Worm (Caenorhabditis elegans) whole organism, L4 larva: ENCODE measurements around the gene R07E3.6.

Experiments
- F49E8.2 ChIP-seq: sonication (generic microtip); optimal IDR thresholded peaks from 2 replicates; lab custom pipeline; 2016; ENCODE audit warnings: missing compliant biosample characterization, mild to moderate bottlenecking, missing genetic modification characterization, borderline replicate concordance
- T20F7.1 ChIP-seq: fragments of 200-800 bp; sonication (Bioruptor generic); optimal IDR thresholded peaks from 2 replicates; lab custom pipeline; 2018; ENCODE audit warnings: mild to moderate bottlenecking, missing genetic modification characterization, missing compliant biosample characterization
- T26A8.4 ChIP-seq: fragments of 200-800 bp; sonication (Bioruptor generic); IDR thresholded peaks from 2 replicates; pipeline ENCODE4 v1.3.6; 2022; ENCODE audit warnings: missing genetic modification characterization, missing compliant biosample characterization
- Y5F2A.4 ChIP-seq: fragments of 200-800 bp; sonication (Bioruptor generic); optimal IDR thresholded peaks from 2 replicates; lab custom pipeline; 2018; ENCODE audit warnings: mild to moderate bottlenecking, missing genetic modification characterization, missing compliant biosample characterization
- Y75B8A.6 ChIP-seq: fragments of 200-800 bp; sonication (Bioruptor generic); IDR thresholded peaks from 2 replicates; pipeline ENCODE4 v1.3.6; 2022; ENCODE audit warnings: missing genetic modification reagents, missing genetic modification characterization, missing compliant biosample characterization
- aha-1 ChIP-seq: fragments of 150-350 bp; peaks from one replicate; lab custom pipeline; 2014; ENCODE audit warnings: missing biosample characterization, missing genetic modification characterization
- ceh-32 ChIP-seq: sonication (generic microtip); optimal IDR thresholded peaks from 2 replicates; lab custom pipeline; 2016; ENCODE audit warnings: mild to moderate bottlenecking, missing genetic modification characterization, missing compliant biosample characterization; ENCODE audit not compliant: poor library complexity
- ceh-44 ChIP-seq: fragments of 200-800 bp; sonication (Bioruptor generic); IDR thresholded peaks from 2 replicates; pipeline ENCODE4 v1.3.6; 2022; ENCODE audit warnings: missing genetic modification reagents, missing genetic modification characterization, missing compliant biosample characterization
- ceh-62 ChIP-seq: sonication (generic microtip); optimal IDR thresholded peaks from 2 replicates; lab custom pipeline; 2017; ENCODE audit warnings: missing biosample characterization, missing genetic modification characterization
- cey-2 ChIP-seq: sonication (generic microtip); optimal IDR thresholded peaks from 3 replicates; lab custom pipeline; 2017; ENCODE audit warnings: missing genetic modification characterization, mild to moderate bottlenecking, missing compliant biosample characterization, antibody characterized with exemption, borderline replicate concordance; ENCODE audit not compliant: insufficient read depth
- ctbp-1 ChIP-seq: fragments of 200-800 bp; sonication (Bioruptor generic); IDR thresholded peaks from 2 replicates; pipeline ENCODE4 v1.3.6; 2022; ENCODE audit warnings: missing genetic modification reagents, missing genetic modification characterization, missing compliant biosample characterization
- daf-16 ChIP-seq, 3 experiments: sonication (generic microtip); optimal IDR thresholded peaks; 2 replicates each; lab custom pipeline; 2016 to 2017; ENCODE audit warnings: missing genetic modification characterization in 3 of 3, missing genetic modification reagents in 3 of 3, mild to moderate bottlenecking in 2 of 3, missing compliant biosample characterization in 2 of 3, missing biosample characterization in 1 of 3, moderate library complexity in 1 of 3
- daf-8 ChIP-seq: fragments of 200-800 bp; sonication (Bioruptor generic); IDR thresholded peaks from 2 replicates; pipeline ENCODE4 v1.3.6; 2022; ENCODE audit warnings: missing genetic modification characterization, missing compliant biosample characterization
- dmd-6 ChIP-seq: fragments of 200-800 bp; sonication (Bioruptor generic); IDR thresholded peaks from 2 replicates; pipeline ENCODE4 v1.3.6; 2022; ENCODE audit warnings: missing genetic modification reagents, missing genetic modification characterization, missing compliant biosample characterization
- dmd-9 ChIP-seq: fragments of 200-800 bp; sonication (Bioruptor generic); IDR thresholded peaks from 2 replicates; pipeline ENCODE4 v1.3.6; 2022; ENCODE audit warnings: missing genetic modification reagents, missing genetic modification characterization, missing compliant biosample characterization
- dpl-1 ChIP-seq: fragments of 150-350 bp; optimal IDR thresholded peaks from 2 replicates; lab custom pipeline; 2014; ENCODE audit warnings: missing biosample characterization, missing genetic modification reagents, missing genetic modification characterization
- fkh-10 ChIP-seq: fragments of 150-350 bp; optimal IDR thresholded peaks from 2 replicates; lab custom pipeline; 2014; ENCODE audit warnings: missing biosample characterization, missing genetic modification reagents, missing genetic modification characterization
- fos-1 ChIP-seq: fragments of 150-350 bp; optimal IDR thresholded peaks from 2 replicates; lab custom pipeline; 2014; ENCODE audit warnings: missing biosample characterization, missing genetic modification characterization
- gei-8 ChIP-seq: fragments of 200-800 bp; sonication (Bioruptor generic); optimal IDR thresholded peaks from 2 replicates; lab custom pipeline; 2018; ENCODE audit warnings: mild to moderate bottlenecking, missing genetic modification characterization, missing compliant biosample characterization
- hlh-11 ChIP-seq: fragments of 200-800 bp; sonication (Bioruptor generic); optimal IDR thresholded peaks from 2 replicates; lab custom pipeline; 2018; ENCODE audit warnings: mild to moderate bottlenecking, missing genetic modification characterization, missing compliant biosample characterization
- hlh-30 ChIP-seq: sonication (generic microtip); optimal IDR thresholded peaks from 2 replicates; lab custom pipeline; 2017; ENCODE audit warnings: antibody characterized with exemption, mild to moderate bottlenecking, missing genetic modification characterization, missing compliant biosample characterization; ENCODE audit not compliant: insufficient read depth
- hmg-1.1 ChIP-seq: fragments of 200-800 bp; sonication (Bioruptor generic); IDR thresholded peaks from 2 replicates; pipeline ENCODE4 v1.3.6; 2022; ENCODE audit warnings: missing genetic modification reagents, missing genetic modification characterization, missing compliant biosample characterization
- lin-13 ChIP-seq: fragments of 150-350 bp; optimal IDR thresholded peaks from 2 replicates; lab custom pipeline; 2014; ENCODE audit warnings: missing biosample characterization, missing genetic modification reagents, missing genetic modification characterization
- lin-29 ChIP-seq: fragments of 200-800 bp; sonication (Bioruptor generic); IDR thresholded peaks from 2 replicates; pipeline ENCODE4 v1.3.6; 2022; ENCODE audit warnings: missing genetic modification reagents, missing genetic modification characterization, missing compliant biosample characterization
- madf-9 ChIP-seq: fragments of 200-800 bp; sonication (Bioruptor generic); conservative IDR thresholded peaks from 2 replicates; pipeline ENCODE4 v1.3.6; 2022; ENCODE audit warnings: missing genetic modification reagents, missing genetic modification characterization, missing compliant biosample characterization
- mdl-1 ChIP-seq, 2 experiments: fragments of 150-350 bp in 1 of 2; sonication (generic microtip) in 1 of 2; optimal IDR thresholded peaks; 2 replicates each; lab custom pipeline; 2014 to 2017; ENCODE audit warnings: missing biosample characterization in 2 of 2, missing genetic modification characterization in 2 of 2
- mdt-29 ChIP-seq: fragments of 200-800 bp; sonication (Bioruptor generic); IDR thresholded peaks from 2 replicates; pipeline ENCODE4 v1.3.6; 2022; ENCODE audit warnings: missing genetic modification reagents, missing genetic modification characterization, missing compliant biosample characterization
- mep-1 ChIP-seq: fragments of 150-350 bp; sonication (generic microtip); optimal IDR thresholded peaks from 3 replicates; lab custom pipeline; 2014; ENCODE audit warnings: missing biosample characterization, missing genetic modification characterization
- mes-2 ChIP-seq: sonication (generic microtip); optimal IDR thresholded peaks from 2 replicates; lab custom pipeline; 2016; ENCODE audit warnings: missing genotype, mild to moderate bottlenecking, missing genetic modification characterization, missing compliant biosample characterization; ENCODE audit not compliant: poor library complexity, severe bottlenecking
- nhr-25 ChIP-seq: sonication (generic microtip); optimal IDR thresholded peaks from 2 replicates; lab custom pipeline; 2017; ENCODE audit warnings: missing genetic modification characterization, mild to moderate bottlenecking, missing compliant biosample characterization, antibody characterized with exemption, moderate library complexity, borderline replicate concordance; ENCODE audit not compliant: insufficient read depth
- nhr-28 ChIP-seq: fragments of 150-350 bp; optimal IDR thresholded peaks from 2 replicates; lab custom pipeline; 2014; ENCODE audit warnings: missing biosample characterization, missing genetic modification characterization
- php-3 ChIP-seq: fragments of 200-800 bp; sonication (Bioruptor generic); IDR thresholded peaks from 2 replicates; pipeline ENCODE4 v1.3.6; 2022; ENCODE audit warnings: missing genetic modification reagents, missing genetic modification characterization, missing compliant biosample characterization
- pqm-1 ChIP-seq: sonication (generic microtip); optimal IDR thresholded peaks from 2 replicates; lab custom pipeline; 2017; ENCODE audit warnings: missing biosample characterization, missing genetic modification characterization
- set-16 ChIP-seq: fragments of 200-800 bp; sonication (Bioruptor generic); IDR thresholded peaks from 2 replicates; pipeline ENCODE4 v1.3.6; 2022; ENCODE audit warnings: missing genetic modification reagents, missing genetic modification characterization, missing compliant biosample characterization
- skn-1 ChIP-seq: fragments of 150-350 bp; optimal IDR thresholded peaks from 2 replicates; lab custom pipeline; 2014; ENCODE audit warnings: missing biosample characterization, missing genetic modification characterization
- spr-3 ChIP-seq: fragments of 200-800 bp; sonication (Bioruptor generic); optimal IDR thresholded peaks from 2 replicates; lab custom pipeline; 2018; ENCODE audit warnings: mild to moderate bottlenecking, missing genetic modification characterization, missing compliant biosample characterization
- tag-97 ChIP-seq: fragments of 200-800 bp; sonication (Bioruptor generic); IDR thresholded peaks from 2 replicates; pipeline ENCODE4 v1.3.6; 2022; ENCODE audit warnings: missing genetic modification characterization, missing compliant biosample characterization
- unc-62 ChIP-seq, 3 experiments: fragments of 150-350 bp in 1 of 3; sonication (generic microtip); optimal IDR thresholded peaks in 2 of 3; peaks in 1 of 3; 1 replicate in 1 of 3; 2 replicates in 2 of 3; lab custom pipeline; 2014 to 2017; ENCODE audit warnings: missing biosample characterization in 3 of 3, missing genetic modification characterization in 3 of 3, missing genetic modification reagents in 3 of 3, missing genotype in 1 of 3
- zip-11 ChIP-seq: fragments of 200-800 bp; sonication (Bioruptor generic); IDR thresholded peaks from 2 replicates; pipeline ENCODE4 v1.3.6; 2022; ENCODE audit warnings: missing genetic modification characterization, missing compliant biosample characterization
- ztf-7 ChIP-seq: fragments of 150-350 bp; optimal IDR thresholded peaks from 2 replicates; lab custom pipeline; 2014; ENCODE audit warnings: missing biosample characterization, missing genetic modification characterization

The R07E3.6 gene

DNA sequence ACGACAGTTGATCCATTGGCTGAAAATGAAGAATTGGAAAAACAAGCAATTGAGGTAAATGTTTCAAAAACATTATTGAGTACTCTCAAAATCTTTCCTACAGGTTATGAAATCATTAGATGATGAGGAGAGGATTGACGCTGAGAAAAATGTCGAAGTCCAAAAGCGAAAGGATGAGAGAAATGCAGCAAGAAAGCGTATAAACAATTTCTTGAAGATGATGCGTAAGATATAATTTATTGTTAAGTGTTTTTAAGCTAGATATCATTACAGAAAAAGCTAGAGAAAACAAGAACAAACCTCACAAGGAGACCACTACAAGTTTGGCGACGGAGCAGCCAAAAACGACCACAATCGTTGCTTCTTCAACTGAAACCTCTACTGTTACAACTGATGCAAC, 2.1 kb downstream of the R07E3.6 start:
- TF ChIP-seq Y75B8A.6 (GFP tag; lab: Robert Waterston, UW) (no peak), unc-62 (GFP tag; optimal IDR thresholded peaks at IDR 0.05 in 1 of 2; lab: Kevin White, UChicago) (peak in 1 of 2 experiments; percentile 65), unc-62 (tag; optimal IDR thresholded peaks at IDR 0.05; lab: Kevin White, UChicago) (no peak)

DNA sequence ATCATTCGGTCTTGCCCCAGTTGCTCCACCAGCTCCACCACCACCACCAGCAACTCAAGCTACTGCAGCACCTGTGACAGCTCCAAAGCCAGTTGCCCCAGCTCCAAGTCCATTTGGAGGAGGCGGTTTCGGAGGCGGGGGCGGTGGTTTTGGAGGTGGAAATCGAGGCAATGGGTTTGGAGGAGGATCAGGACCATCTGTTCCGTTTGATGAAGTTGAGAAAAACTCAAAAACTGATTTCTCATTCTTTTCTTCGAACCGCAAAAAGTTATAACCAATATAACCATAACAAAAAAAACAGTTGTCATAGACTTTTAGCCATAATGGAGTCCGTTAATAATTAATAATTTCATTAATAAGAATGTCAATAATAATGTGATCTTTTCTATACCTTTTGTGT, 3.9 kb downstream of the R07E3.6 start:
- TF ChIP-seq daf-8 (GFP tag; lab: Robert Waterston, UW) (no peak), aha-1 (tag; lab: Kevin White, UChicago) (peak; percentile 93), ctbp-1 (no peak), set-16 (GFP tag; lab: Robert Waterston, UW) (peak; percentile 79)

DNA sequence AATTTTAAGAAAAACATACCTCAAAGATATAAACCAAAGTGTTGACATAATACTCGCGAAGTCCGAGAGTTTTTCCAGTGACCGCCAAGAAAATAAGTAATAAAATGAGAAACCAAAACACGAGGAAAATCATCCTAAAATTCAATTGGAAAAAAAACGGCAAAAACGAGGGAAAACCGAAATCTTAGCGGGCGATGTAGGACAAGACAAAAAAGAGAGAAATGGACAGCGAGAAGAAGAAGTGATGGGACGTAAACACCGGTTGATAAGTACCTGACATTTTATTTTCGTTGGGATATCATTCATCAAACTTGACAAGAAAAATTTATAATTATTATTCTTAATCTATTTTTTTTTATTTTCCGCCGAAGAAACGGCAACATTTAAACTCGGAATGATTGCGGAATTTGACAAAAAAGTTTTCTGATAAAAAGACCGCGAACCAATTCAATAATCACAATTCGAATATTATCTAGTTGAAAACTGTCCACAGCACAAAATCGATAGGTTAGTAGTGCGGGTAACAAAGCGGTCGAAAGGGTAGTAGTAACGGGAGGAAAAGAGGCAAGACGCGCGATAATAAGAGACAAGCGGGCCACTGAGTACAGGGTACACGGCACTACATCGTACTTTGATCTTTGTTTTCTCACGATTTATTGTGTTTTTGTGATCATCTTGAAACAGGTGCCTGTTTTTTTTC, 10.0 kb downstream of the R07E3.6 start, which contains the start of gene acl-5:
acl-5 (minus strand) TSS at position 134 of the 700 bp plus-strand sequence.
- TF ChIP-seq ceh-32 (tag; lab: Kevin White, UChicago) = no peak
- TF ChIP-seq T20F7.1 (GFP tag; lab: Kevin White, UChicago) = no peak
- TF ChIP-seq pqm-1 (tag; lab: Kevin White, UChicago) = peak; percentile 21
- TF ChIP-seq Y5F2A.4 (GFP tag; lab: Kevin White, UChicago) = no peak
- TF ChIP-seq dmd-6 (GFP tag; lab: Robert Waterston, UW) = peak; percentile 25
- peak in 1 of 2 experiments; percentile 24 for TF ChIP-seq daf-16 (GFP tag; optimal IDR thresholded peaks at IDR 0.05; lab: Kevin White, UChicago)
- peak; percentile 52 for TF ChIP-seq daf-16 (tag; optimal IDR thresholded peaks at IDR 0.05; lab: Kevin White, UChicago)
- no peak for TF ChIP-seq mep-1 (tag; lab: Kevin White, UChicago)
- no peak for TF ChIP-seq ceh-62 (tag; lab: Kevin White, UChicago)
- TF ChIP-seq gei-8 = no peak
- TF ChIP-seq madf-9 (GFP tag; lab: Robert Waterston, UW) = no peak
- TF ChIP-seq hlh-11 (tag; lab: Kevin White, UChicago) = peak; percentile 52
- TF ChIP-seq dmd-9 (GFP tag; lab: Robert Waterston, UW) = no peak
- no peak for TF ChIP-seq mdt-29
- peak; percentile 27 for TF ChIP-seq nhr-28
- peak; percentile 10 for TF ChIP-seq mes-2 (tag; lab: Kevin White, UChicago)
- TF ChIP-seq ctbp-1 = no peak
- no peak for TF ChIP-seq lin-29 (GFP tag; lab: Robert Waterston, UW)
- no peak for TF ChIP-seq mdl-1 (tag; optimal IDR thresholded peaks at IDR 0.05; lab: Kevin White, UChicago)
- no peak for TF ChIP-seq fkh-10 (GFP tag; lab: Kevin White, UChicago)
- TF ChIP-seq aha-1 (tag; lab: Kevin White, UChicago) = peak; percentile 83
- no peak for TF ChIP-seq ceh-44

DNA sequence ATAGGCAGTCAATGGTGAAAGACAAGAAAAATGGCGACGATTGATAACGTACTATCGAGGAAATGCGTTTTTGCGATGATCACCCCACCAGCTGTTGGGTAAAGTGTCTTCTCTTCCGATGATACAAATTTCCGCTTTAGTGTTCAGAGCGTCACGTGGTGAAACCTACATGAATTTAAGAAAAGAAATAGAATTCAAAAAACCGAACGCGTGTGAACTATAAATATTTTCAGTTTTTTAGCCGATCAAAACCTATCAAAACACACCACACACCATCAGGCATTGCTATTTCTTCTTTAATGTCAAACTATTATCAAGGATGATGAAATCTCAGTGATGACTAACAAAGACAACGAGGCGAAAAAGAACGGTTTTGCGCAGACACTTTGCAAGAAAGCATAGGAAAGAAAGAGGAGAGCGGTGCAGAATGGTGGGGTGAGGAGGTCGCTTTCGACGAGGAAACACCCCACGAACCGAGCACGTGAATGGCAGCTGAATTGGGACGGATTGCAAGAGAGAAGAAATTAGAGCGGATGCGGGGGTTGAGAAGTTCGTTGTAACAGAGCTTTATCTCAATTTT, 14.6 kb downstream of the R07E3.6 start:
- TF ChIP-seq skn-1 (tag; lab: Kevin White, UChicago) (no peak), lin-13 (GFP tag; lab: Kevin White, UChicago) (no peak), ztf-7 (tag; lab: Kevin White, UChicago) (no peak), php-3 (peak; percentile 14; the same call in 1 of the 2 replicates), ctbp-1 (no peak), tag-97 (GFP tag; lab: Robert Waterston, UW) (no peak), dmd-6 (GFP tag; lab: Robert Waterston, UW) (peak; percentile 61), nhr-28 (peak; percentile 57), hlh-11 (tag; lab: Kevin White, UChicago) (peak; percentile 79), fos-1 (tag; lab: Kevin White, UChicago) (no peak), set-16 (GFP tag; lab: Robert Waterston, UW) (peak; percentile 51), T26A8.4 (GFP tag; lab: Robert Waterston, UW) (no peak; the same call in 1 of the 2 replicates), hmg-1.1 (0 out of 2 replicates have a peak, but pooled peaks have one; percentile 17), ceh-62 (tag; lab: Kevin White, UChicago) (no peak), zip-11 (GFP tag; lab: Robert Waterston, UW) (no peak), nhr-25 (tag; lab: Kevin White, UChicago) (no peak), ceh-44 (no peak), hlh-30 (tag; lab: Kevin White, UChicago) (peak; percentile 35), dpl-1 (no peak), daf-8 (GFP tag; lab: Robert Waterston, UW) (no peak), gei-8 (peak; percentile 48), cey-2 (no peak), F49E8.2 (tag; lab: Kevin White, UChicago) (no peak), spr-3 (GFP tag; lab: Kevin White, UChicago) (no peak)
